Worm (Caenorhabditis elegans) whole organism, mixed stage, embryonic: Measurements from ENCODE around the gene dct-13.

Experiments used
- lsy-2 ChIP-seq: fragments of 150-350 bp; optimal IDR thresholded peaks from 2 replicates; lab custom pipeline; 2014; ENCODE audit warnings: missing biosample characterization, missing genetic modification characterization
- nhr-28 ChIP-seq: fragments of 150-350 bp; optimal IDR thresholded peaks from 2 replicates; lab custom pipeline; 2014; ENCODE audit warnings: missing biosample characterization, missing genetic modification characterization
- unc-39 ChIP-seq: fragments of 150-350 bp; optimal IDR thresholded peaks from 2 replicates; lab custom pipeline; 2014; ENCODE audit warnings: missing biosample characterization, missing genetic modification characterization
- unc-62 ChIP-seq: fragments of 150-350 bp; optimal IDR thresholded peaks from 2 replicates; lab custom pipeline; 2014; ENCODE audit warnings: missing biosample characterization, missing genetic modification reagents, missing genetic modification characterization

DNA sequence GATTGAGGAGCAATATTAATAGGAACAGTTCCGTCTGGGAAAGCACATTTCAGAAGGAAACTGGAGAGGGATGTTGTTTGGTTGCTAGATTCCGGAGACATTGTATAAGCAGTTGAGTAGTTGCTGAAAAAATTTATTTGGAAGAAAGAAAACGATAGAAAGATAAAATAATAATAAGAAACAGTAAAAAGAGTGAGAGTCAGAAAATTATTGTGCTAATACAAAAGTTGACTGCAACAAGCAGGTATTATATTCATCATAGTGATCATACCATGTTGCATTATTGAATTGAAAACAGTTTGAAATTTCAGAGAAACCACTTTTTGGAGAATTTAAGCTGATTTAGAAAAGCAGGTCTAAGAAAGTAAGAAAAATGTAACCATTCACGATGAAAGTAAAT, 14.6 kb upstream of the dct-13 start, which contains the start of gene Y116A8C.19:
- no peak for TF ChIP-seq unc-62 (GFP tag; lab: Kevin White, UChicago)
- no peak for TF ChIP-seq nhr-28 (tag; lab: Kevin White, UChicago)
- TF ChIP-seq unc-39: no peak
- no peak for TF ChIP-seq lsy-2 (tag; lab: Kevin White, UChicago)
